Fruit fly (Drosophila melanogaster) whole organism, embryonic: ENCODE measurements around the gene CG32944.

Source experiments
- Bgb ChIP-seq: fragments of 200-800 bp; sonication (Bioruptor generic); IDR thresholded peaks from 2 replicates; pipeline ENCODE4 v1.3.6; 2022; ENCODE audit warnings: missing biosample characterization, missing genetic modification characterization; ENCODE audit not compliant: partially characterized antibody
- CG11085 ChIP-seq: fragments of 200-800 bp; sonication (Bioruptor generic); IDR thresholded peaks from 2 replicates; pipeline ENCODE4 v1.3.6; 2022; ENCODE audit warnings: missing biosample characterization, missing genetic modification characterization
- CG12219 ChIP-seq: fragments of 200-800 bp; sonication (Bioruptor generic); optimal IDR thresholded peaks from 3 replicates; lab custom pipeline; 2018; ENCODE audit warnings: missing biosample characterization, mild to moderate bottlenecking, missing genetic modification characterization
- CG12299 ChIP-seq: fragments of 200-800 bp; sonication (Bioruptor generic); optimal IDR thresholded peaks from 2 replicates; lab custom pipeline; 2018; ENCODE audit warnings: missing biosample characterization, mild to moderate bottlenecking, missing genetic modification characterization
- CG1233 ChIP-seq: fragments of 200-800 bp; sonication (Bioruptor generic); optimal IDR thresholded peaks from 4 replicates; lab custom pipeline; 2018; ENCODE audit warnings: missing biosample characterization, mild to moderate bottlenecking, missing genetic modification characterization
- CG17186 ChIP-seq: fragments of 200-800 bp; sonication (Bioruptor generic); optimal IDR thresholded peaks from 3 replicates; lab custom pipeline; 2017; ENCODE audit warnings: missing biosample characterization, missing genetic modification reagents, missing genetic modification characterization
- CG17328 ChIP-seq: fragments of 200-800 bp; sonication (Bioruptor generic); IDR thresholded peaks from 2 replicates; pipeline ENCODE4 v1.3.6; 2022; ENCODE audit warnings: missing biosample characterization, missing genetic modification characterization
- CG17802 ChIP-seq: fragments of 200-800 bp; sonication (Bioruptor generic); optimal IDR thresholded peaks from 2 replicates; lab custom pipeline; 2018; ENCODE audit warnings: missing biosample characterization, mild to moderate bottlenecking, missing genetic modification characterization, moderate library complexity
- CG1792 ChIP-seq: fragments of 200-800 bp; sonication (Bioruptor generic); optimal IDR thresholded peaks from 2 replicates; lab custom pipeline; 2016; ENCODE audit warnings: missing biosample characterization, missing genetic modification characterization
- CG2202 ChIP-seq: fragments of 200-800 bp; sonication (Bioruptor generic); optimal IDR thresholded peaks from 2 replicates; lab custom pipeline; 2018; ENCODE audit warnings: missing biosample characterization, mild to moderate bottlenecking, missing genetic modification characterization
- CG30431 ChIP-seq: fragments of 200-800 bp; sonication (Bioruptor generic); optimal IDR thresholded peaks from 2 replicates; lab custom pipeline; 2017; ENCODE audit warnings: missing biosample characterization, missing genetic modification characterization
- CG33213 ChIP-seq: fragments of 200-800 bp; sonication (Bioruptor generic); optimal IDR thresholded peaks from 3 replicates; lab custom pipeline; 2016; ENCODE audit warnings: missing biosample characterization, missing genetic modification characterization
- CG5180 ChIP-seq: fragments of 200-800 bp; sonication (Bioruptor generic); optimal IDR thresholded peaks from 3 replicates; lab custom pipeline; 2017; ENCODE audit warnings: missing biosample characterization, missing genetic modification characterization, mild to moderate bottlenecking, moderate library complexity, missing genetic modification reagents
- CG7839 ChIP-seq: fragments of 200-800 bp; sonication (Bioruptor generic); optimal IDR thresholded peaks from 3 replicates; lab custom pipeline; 2018; ENCODE audit warnings: missing biosample characterization, mild to moderate bottlenecking, missing genetic modification characterization, moderate library complexity
- CHES-1-like ChIP-seq: fragments of 200-800 bp; sonication (Bioruptor generic); optimal IDR thresholded peaks from 2 replicates; lab custom pipeline; 2016; ENCODE audit warnings: missing biosample characterization, missing genetic modification characterization
- CTCF ChIP-seq: fragments of 200-800 bp; sonication (Bioruptor generic); optimal IDR thresholded peaks from 2 replicates; lab custom pipeline; 2017; ENCODE audit warnings: missing biosample characterization, mild to moderate bottlenecking, missing genetic modification characterization, moderate library complexity
- Dp ChIP-seq: fragments of 200-800 bp; sonication (Bioruptor generic); optimal IDR thresholded peaks from 2 replicates; lab custom pipeline; 2018; ENCODE audit warnings: missing biosample characterization, mild to moderate bottlenecking, missing genetic modification characterization, moderate library complexity
- Max ChIP-seq: fragments of 200-800 bp; sonication (Bioruptor generic); optimal IDR thresholded peaks from 2 replicates; lab custom pipeline; 2016; ENCODE audit warnings: missing biosample characterization, mild to moderate bottlenecking, missing genetic modification characterization
- Meics ChIP-seq: fragments of 200-800 bp; sonication (Bioruptor generic); optimal IDR thresholded peaks from 2 replicates; lab custom pipeline; 2017; ENCODE audit warnings: missing biosample characterization, mild to moderate bottlenecking, missing genetic modification characterization
- Nf-YC ChIP-seq: fragments of 200-800 bp; optimal IDR thresholded peaks from 3 replicates; lab custom pipeline; 2019; ENCODE audit warnings: missing biosample characterization, mild to moderate bottlenecking, missing genetic modification characterization, moderate library complexity
- Side ChIP-seq: fragments of 200-800 bp; sonication (Bioruptor generic); optimal IDR thresholded peaks from 2 replicates; lab custom pipeline; 2016; ENCODE audit warnings: missing biosample characterization, missing genetic modification characterization
- Sox100B ChIP-seq: fragments of 200-800 bp; sonication (Bioruptor generic); optimal IDR thresholded peaks from 3 replicates; lab custom pipeline; 2018; ENCODE audit warnings: missing biosample characterization, mild to moderate bottlenecking, missing genetic modification characterization
- Spps ChIP-seq: fragments of 200-800 bp; sonication (Bioruptor generic); optimal IDR thresholded peaks from 2 replicates; lab custom pipeline; 2018; ENCODE audit warnings: missing biosample characterization, mild to moderate bottlenecking, missing genetic modification characterization
- Usf ChIP-seq: fragments of 200-800 bp; sonication (Bioruptor generic); optimal IDR thresholded peaks from 2 replicates; lab custom pipeline; 2017; ENCODE audit warnings: missing genotype, missing biosample characterization, missing genetic modification characterization
- Xbp1 ChIP-seq: fragments of 200-800 bp; sonication (Bioruptor generic); optimal IDR thresholded peaks from 3 replicates; lab custom pipeline; 2016; ENCODE audit warnings: missing biosample characterization, mild to moderate bottlenecking, missing genetic modification characterization
- ab ChIP-seq: fragments of 200-800 bp; sonication (Bioruptor generic); optimal IDR thresholded peaks from 2 replicates; lab custom pipeline; 2016; ENCODE audit warnings: missing biosample characterization, missing genetic modification characterization
- ap ChIP-seq: fragments of 200-800 bp; sonication (Bioruptor generic); IDR thresholded peaks from 2 replicates; pipeline ENCODE4 v1.3.6; 2022; ENCODE audit warnings: missing biosample characterization, missing genetic modification characterization
- az2 ChIP-seq: fragments of 200-800 bp; sonication (Bioruptor generic); optimal IDR thresholded peaks from 3 replicates; lab custom pipeline; 2016; ENCODE audit warnings: missing biosample characterization, missing genetic modification characterization
- br ChIP-seq: fragments of >200 bp; optimal IDR thresholded peaks from 2 replicates; lab custom pipeline; 2017
- crol ChIP-seq: fragments of 200-800 bp; sonication (Bioruptor generic); IDR thresholded peaks from 2 replicates; pipeline ENCODE4 v1.3.6; 2022; ENCODE audit warnings: missing biosample characterization, missing genetic modification characterization
- dmrt11E ChIP-seq: fragments of 200-800 bp; sonication (Bioruptor generic); optimal IDR thresholded peaks from 3 replicates; lab custom pipeline; 2018; ENCODE audit warnings: missing biosample characterization, mild to moderate bottlenecking, missing genetic modification characterization, moderate library complexity
- ewg ChIP-seq: fragments of 200-800 bp; sonication (Bioruptor generic); optimal IDR thresholded peaks from 3 replicates; lab custom pipeline; 2017; ENCODE audit warnings: mild to moderate bottlenecking, missing biosample characterization, missing genetic modification reagents, missing genetic modification characterization
- ftz-f1 ChIP-seq: fragments of 200-800 bp; sonication (Bioruptor generic); optimal IDR thresholded peaks from 2 replicates; lab custom pipeline; 2016; ENCODE audit warnings: missing biosample characterization, missing genetic modification characterization
- gcm2 ChIP-seq: fragments of 200-800 bp; sonication (Bioruptor generic); optimal IDR thresholded peaks from 2 replicates; lab custom pipeline; 2016; ENCODE audit warnings: missing biosample characterization, missing genetic modification characterization
- jing ChIP-seq: fragments of 200-800 bp; sonication (Bioruptor generic); optimal IDR thresholded peaks from 2 replicates; lab custom pipeline; 2018; ENCODE audit warnings: missing biosample characterization, mild to moderate bottlenecking, missing genetic modification characterization
- klu ChIP-seq: fragments of 200-800 bp; sonication (Bioruptor generic); IDR thresholded peaks from 2 replicates; pipeline ENCODE4 v1.3.6; 2022; ENCODE audit warnings: missing biosample characterization, missing genetic modification characterization
- lab ChIP-seq: fragments of 200-800 bp; sonication (Bioruptor generic); optimal IDR thresholded peaks from 3 replicates; lab custom pipeline; 2017; ENCODE audit warnings: missing biosample characterization, missing genetic modification characterization, mild to moderate bottlenecking, moderate library complexity, missing genetic modification reagents
- mam ChIP-seq: fragments of 200-800 bp; sonication (Bioruptor generic); optimal IDR thresholded peaks from 3 replicates; lab custom pipeline; 2016; ENCODE audit warnings: missing biosample characterization, missing genetic modification characterization
- mld ChIP-seq: fragments of 200-800 bp; sonication (Bioruptor generic); IDR thresholded peaks from 3 replicates; pipeline ENCODE4 v1.3.6; 2022; ENCODE audit warnings: missing biosample characterization, missing genetic modification characterization; ENCODE audit not compliant: partially characterized antibody
- nau ChIP-seq: fragments of 200-800 bp; sonication (Bioruptor generic); optimal IDR thresholded peaks from 3 replicates; lab custom pipeline; 2017; ENCODE audit warnings: missing biosample characterization, mild to moderate bottlenecking, missing genetic modification characterization, missing genetic modification reagents
- nom ChIP-seq: fragments of 200-800 bp; sonication (Bioruptor generic); optimal IDR thresholded peaks from 2 replicates; lab custom pipeline; 2017; ENCODE audit warnings: missing biosample characterization, missing genetic modification characterization, mild to moderate bottlenecking, moderate library complexity, missing genetic modification reagents
- pnt ChIP-seq: fragments of 200-800 bp; sonication (Bioruptor generic); optimal IDR thresholded peaks from 3 replicates; lab custom pipeline; 2016; ENCODE audit warnings: missing biosample characterization, missing genetic modification characterization
- pzg ChIP-seq: fragments of 200-800 bp; sonication (Bioruptor generic); optimal IDR thresholded peaks from 3 replicates; lab custom pipeline; 2018; ENCODE audit warnings: missing biosample characterization, mild to moderate bottlenecking, missing genetic modification characterization, moderate library complexity
- row ChIP-seq: fragments of 200-800 bp; sonication (Bioruptor generic); IDR thresholded peaks from 3 replicates; pipeline ENCODE4 v1.3.6; 2022; ENCODE audit warnings: missing biosample characterization, missing genetic modification characterization
- run ChIP-seq: fragments of 200-800 bp; sonication (Bioruptor generic); optimal IDR thresholded peaks from 3 replicates; lab custom pipeline; 2018; ENCODE audit warnings: missing biosample characterization, mild to moderate bottlenecking, missing genetic modification characterization
- scrt ChIP-seq: fragments of 200-800 bp; sonication (Bioruptor generic); optimal IDR thresholded peaks from 2 replicates; lab custom pipeline; 2018; ENCODE audit warnings: missing biosample characterization, mild to moderate bottlenecking, missing genetic modification characterization, moderate library complexity
- sd ChIP-seq: fragments of 200-800 bp; sonication (Bioruptor generic); optimal IDR thresholded peaks from 3 replicates; lab custom pipeline; 2018; ENCODE audit warnings: missing biosample characterization, mild to moderate bottlenecking, missing genetic modification characterization, moderate library complexity
- seq ChIP-seq: fragments of 200-800 bp; sonication (Bioruptor generic); IDR thresholded peaks from 2 replicates; pipeline ENCODE4 v1.3.6; 2022; ENCODE audit warnings: missing biosample characterization, missing genetic modification characterization
- shn ChIP-seq: fragments of 200-800 bp; sonication (Bioruptor generic); optimal IDR thresholded peaks from 3 replicates; lab custom pipeline; 2016; ENCODE audit warnings: missing biosample characterization, missing genetic modification characterization
- stwl ChIP-seq: fragments of 200-800 bp; sonication (Bioruptor generic); optimal IDR thresholded peaks from 3 replicates; lab custom pipeline; 2018; ENCODE audit warnings: missing biosample characterization, mild to moderate bottlenecking, missing genetic modification characterization, moderate library complexity
- tll ChIP-seq, 2 experiments: fragments of 200-800 bp in 1 of 2; fragments of >200 bp in 1 of 2; sonication (Bioruptor generic) in 1 of 2; optimal IDR thresholded peaks; 2 replicates each; lab custom pipeline; 2017 to 2019; ENCODE audit warnings: missing biosample characterization in 2 of 2, missing genetic modification characterization in 2 of 2, mild to moderate bottlenecking in 1 of 2, moderate library complexity in 1 of 2
- usp ChIP-seq: fragments of >200 bp; optimal IDR thresholded peaks from 2 replicates; lab custom pipeline; 2017; ENCODE audit warnings: missing biosample characterization, missing genetic modification characterization

CG32944 gene

DNA sequence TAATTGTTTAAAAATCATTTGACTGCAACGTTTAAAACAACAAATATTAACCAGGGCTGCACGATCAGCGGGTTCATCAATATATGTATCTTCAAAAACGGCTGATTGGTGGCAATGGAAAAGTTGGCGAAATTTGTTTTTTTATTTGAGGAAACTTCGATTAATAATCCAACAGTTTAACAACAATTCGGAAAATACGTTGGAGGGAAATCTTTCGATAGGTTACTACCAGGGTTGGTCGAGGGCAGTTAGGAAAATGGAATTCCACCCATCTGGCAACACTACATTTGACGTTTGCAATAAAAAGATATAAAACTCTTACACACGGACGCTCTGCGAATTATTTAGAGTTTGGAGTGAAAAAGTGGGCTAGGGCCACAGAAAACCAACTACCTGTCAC is 17.7 kb upstream of the CG32944 start, which contains the start of the genes Lipt2 and CG14650 (continued):
- TF ChIP-seq az2 = peak; percentile 47
- no peak for TF ChIP-seq usp (GFP tag; lab: Kevin White, UChicago)
- no peak for TF ChIP-seq CG30431 (GFP tag; lab: Kevin White, UChicago)
- peak; percentile 29 for TF ChIP-seq CG33213 (GFP tag; lab: Kevin White, UChicago)
- TF ChIP-seq mld = no peak
- peak; percentile 52 for TF ChIP-seq CG17186 (GFP tag; lab: Kevin White, UChicago)
- peak; percentile 48 for TF ChIP-seq Nf-YC (tag; lab: Kevin White, UChicago)
- TF ChIP-seq CHES-1-like (GFP tag; lab: Kevin White, UChicago) = peak; percentile 35
- peak; percentile 23 for TF ChIP-seq CTCF
- peak; percentile 38 for TF ChIP-seq ewg (GFP tag; lab: Kevin White, UChicago)
- TF ChIP-seq nom (GFP tag; lab: Kevin White, UChicago) = no peak
- TF ChIP-seq jing (GFP tag; lab: Kevin White, UChicago) = no peak
- TF ChIP-seq pnt (GFP tag; lab: Kevin White, UChicago) = peak; percentile 65
- no peak for TF ChIP-seq ab
- TF ChIP-seq gcm2 (GFP tag; lab: Kevin White, UChicago) = no peak
- TF ChIP-seq Dp (GFP tag; lab: Kevin White, UChicago) = peak; percentile 62
- TF ChIP-seq ap (GFP tag; lab: Robert Waterston, UW) = no peak
- no peak for TF ChIP-seq Max (GFP tag; lab: Kevin White, UChicago)
- TF ChIP-seq dmrt11E (tag; lab: Kevin White, UChicago) = peak; percentile 50
- peak; percentile 37 for TF ChIP-seq CG2202
- no peak for TF ChIP-seq CG12219 (GFP tag; lab: Kevin White, UChicago)
- TF ChIP-seq CG5180 (GFP tag; lab: Kevin White, UChicago) = no peak
- peak; percentile 47 for TF ChIP-seq CG1792
- TF ChIP-seq CG12299 (tag; lab: Kevin White, UChicago) = peak; percentile 62
- no peak for TF ChIP-seq CG17802 (tag; lab: Kevin White, UChicago)
- no peak for TF ChIP-seq Sox100B (GFP tag; lab: Kevin White, UChicago)
- 0 out of 2 replicates have a peak, but pooled peaks have one; percentile 25 for TF ChIP-seq CG17328 (GFP tag; lab: Robert Waterston, UW)
- TF ChIP-seq Side (GFP tag; lab: Kevin White, UChicago) = peak; percentile 59
- TF ChIP-seq ftz-f1 = peak; percentile 36
- TF ChIP-seq stwl (tag; lab: Kevin White, UChicago) = peak; percentile 65
- TF ChIP-seq nau (GFP tag; lab: Kevin White, UChicago) = no peak
- peak; percentile 81 for TF ChIP-seq pzg (GFP tag; lab: Kevin White, UChicago)
- peak; percentile 63 for TF ChIP-seq shn (GFP tag; lab: Kevin White, UChicago)
- no peak for TF ChIP-seq sd (tag; lab: Kevin White, UChicago)
- TF ChIP-seq CG11085 = no peak
- TF ChIP-seq tll (GFP tag; optimal IDR thresholded peaks at IDR 0.05; lab: Kevin White, UChicago) = peak in 1 of 2 experiments; percentile 58
- TF ChIP-seq row (GFP tag; lab: Robert Waterston, UW) = peak; percentile 73
- TF ChIP-seq CG7839 (tag; lab: Kevin White, UChicago) = peak; percentile 47
- no peak for TF ChIP-seq crol
- TF ChIP-seq Xbp1 = peak; percentile 75
- peak; percentile 79 for TF ChIP-seq mam (GFP tag; lab: Kevin White, UChicago)
- TF ChIP-seq br (lab: Kevin White, UChicago) = no peak
- TF ChIP-seq run = no peak
- no peak for TF ChIP-seq lab (GFP tag; lab: Kevin White, UChicago)
- TF ChIP-seq klu (GFP tag; lab: Robert Waterston, UW) = no peak
- TF ChIP-seq Spps (tag; lab: Kevin White, UChicago) = no peak
- no peak for TF ChIP-seq scrt
- TF ChIP-seq CG1233 = no peak
- TF ChIP-seq seq = no peak
- no peak for TF ChIP-seq Meics (GFP tag; lab: Kevin White, UChicago)
- TF ChIP-seq Bgb (GFP tag; lab: Robert Waterston, UW) = 0 out of 2 replicates have a peak, but pooled peaks have one; percentile 21
- no peak for TF ChIP-seq Usf (GFP tag; lab: Kevin White, UChicago)
